Worm (Caenorhabditis elegans): Measurements from ENCODE around the gene nlp-29.

The nlp-29 gene

ce11 chrV:3949723-3950122 lies 34.5 kb upstream of the nlp-29 start, which contains the start of gene dach-1:
dach-1 (plus strand) TSS chrV:3950023.
- no peak for TF ChIP-seq elt-1 (tag; optimal IDR thresholded peaks at IDR 0.05; ENCODE audit: borderline replicate concordance, insufficient read depth)
- no peak for TF ChIP-seq cnd-1 (tag; optimal IDR thresholded peaks at IDR 0.05)
- TF ChIP-seq mls-2 (tag; optimal IDR thresholded peaks at IDR 0.05) = no peak
- no peak for TF ChIP-seq ceh-39 (tag; optimal IDR thresholded peaks at IDR 0.05)
- TF ChIP-seq lsy-2 (tag; optimal IDR thresholded peaks at IDR 0.05) = no peak
- TF ChIP-seq ceh-43 (GFP tag; optimal IDR thresholded peaks at IDR 0.05) = no peak
- no peak for TF ChIP-seq nhr-76 (tag; optimal IDR thresholded peaks at IDR 0.05)
- no peak for TF ChIP-seq hlh-1 (tag; optimal IDR thresholded peaks at IDR 0.05)
- no peak for TF ChIP-seq nhr-28 (tag; optimal IDR thresholded peaks at IDR 0.05)

ce11 chrV:3953739-3954138 lies 30.5 kb upstream of the nlp-29 start, which contains the start of gene str-247:
str-247 (plus strand) TSS chrV:3954039.
- TF ChIP-seq ceh-83 (GFP tag; optimal IDR thresholded peaks at IDR 0.05) = no peak
- TF ChIP-seq lin-32 (GFP tag; optimal IDR thresholded peaks at IDR 0.05) = no peak
- no peak for TF ChIP-seq elt-3 (tag; optimal IDR thresholded peaks at IDR 0.05)
- no peak for TF ChIP-seq nhr-237 (tag; optimal IDR thresholded peaks at IDR 0.05)
- TF ChIP-seq ceh-43 (GFP tag; optimal IDR thresholded peaks at IDR 0.05) = no peak
- TF ChIP-seq ham-2 (GFP tag; optimal IDR thresholded peaks at IDR 0.05) = no peak
- no peak for TF ChIP-seq mep-1 (tag; optimal IDR thresholded peaks at IDR 0.05)
- no peak for TF ChIP-seq unc-120 (tag; optimal IDR thresholded peaks at IDR 0.05; ENCODE audit: poor library complexity, severe bottlenecking)

- TF ChIP-seq nhr-2 (tag; optimal IDR thresholded peaks at IDR 0.05) = no peak
- no peak for TF ChIP-seq nhr-12 (tag; optimal IDR thresholded peaks at IDR 0.05)
- TF ChIP-seq tbx-8 (GFP tag; optimal IDR thresholded peaks at IDR 0.05) = no peak
- TF ChIP-seq nhr-76 (tag; optimal IDR thresholded peaks at IDR 0.05) = no peak
- no peak for TF ChIP-seq sptf-1 (tag; optimal IDR thresholded peaks at IDR 0.05)
- TF ChIP-seq ham-2 (GFP tag; optimal IDR thresholded peaks at IDR 0.05) = no peak
- TF ChIP-seq flh-1 (GFP tag; optimal IDR thresholded peaks at IDR 0.05) = no peak
- TF ChIP-seq M03D4.4 (tag; optimal IDR thresholded peaks at IDR 0.05) = no peak
- no peak for TF ChIP-seq hlh-1 (tag; optimal IDR thresholded peaks at IDR 0.05)
- no peak for TF ChIP-seq unc-39 (tag; optimal IDR thresholded peaks at IDR 0.05)
- no peak for TF ChIP-seq ces-1 (GFP tag; optimal IDR thresholded peaks at IDR 0.05)
- no peak for TF ChIP-seq zip-8 (tag; optimal IDR thresholded peaks at IDR 0.05)
- TF ChIP-seq elt-3 (tag; optimal IDR thresholded peaks at IDR 0.05) = no peak
- no peak for TF ChIP-seq snpc-4 (tag; optimal IDR thresholded peaks at IDR 0.05)
- TF ChIP-seq blmp-1 (tag; optimal IDR thresholded peaks at IDR 0.05) = no peak
Measured at ce11 chrV:3957608-3958007, 26.6 kb upstream of the nlp-29 start, which contains the start of gene cyp-34A5. cyp-34A5 (minus strand) TSS chrV:3957708.

ce11 chrV:3961235-3961634 lies 23.0 kb upstream of the nlp-29 start, which contains the start of gene cyp-34A6:
cyp-34A6 (minus strand) TSS chrV:3961335.
- TF ChIP-seq nhr-12 (tag; optimal IDR thresholded peaks at IDR 0.05) = no peak
- TF ChIP-seq nhr-76 (tag; optimal IDR thresholded peaks at IDR 0.05) = no peak
- TF ChIP-seq lin-13 (tag; optimal IDR thresholded peaks at IDR 0.05) = no peak
- no peak for TF ChIP-seq blmp-1 (tag; optimal IDR thresholded peaks at IDR 0.05)
- TF ChIP-seq mls-2 (tag; optimal IDR thresholded peaks at IDR 0.05) = no peak
- no peak for TF ChIP-seq nhr-28 (tag; optimal IDR thresholded peaks at IDR 0.05)
- no peak for TF ChIP-seq ztf-11 (tag; optimal IDR thresholded peaks at IDR 0.05)
- TF ChIP-seq snpc-4 (tag; optimal IDR thresholded peaks at IDR 0.05) = no peak
- no peak for TF ChIP-seq lin-32 (GFP tag; optimal IDR thresholded peaks at IDR 0.05)
- TF ChIP-seq lsy-2 (tag; optimal IDR thresholded peaks at IDR 0.05) = no peak
- no peak for TF ChIP-seq drap-1 (GFP tag; optimal IDR thresholded peaks at IDR 0.05)
- no peak for TF ChIP-seq mab-5 (tag; optimal IDR thresholded peaks at IDR 0.05)
- TF ChIP-seq ham-2 (GFP tag; optimal IDR thresholded peaks at IDR 0.05) = no peak
- no peak for TF ChIP-seq ces-1 (GFP tag; optimal IDR thresholded peaks at IDR 0.05)
- no peak for TF ChIP-seq unc-120 (tag; optimal IDR thresholded peaks at IDR 0.05; ENCODE audit: poor library complexity, severe bottlenecking)
- no peak for TF ChIP-seq nhr-237 (tag; optimal IDR thresholded peaks at IDR 0.05)
- no peak for TF ChIP-seq pha-4 (tag; optimal IDR thresholded peaks at IDR 0.05)
- no peak for TF ChIP-seq zip-8 (tag; optimal IDR thresholded peaks at IDR 0.05)
- no peak for TF ChIP-seq ceh-83 (GFP tag; optimal IDR thresholded peaks at IDR 0.05)

- TF ChIP-seq ces-1 (GFP tag; optimal IDR thresholded peaks at IDR 0.05) (no peak), zip-8 (tag; optimal IDR thresholded peaks at IDR 0.05) (no peak), nhr-12 (tag; optimal IDR thresholded peaks at IDR 0.05) (no peak), elt-3 (tag; optimal IDR thresholded peaks at IDR 0.05) (no peak), lsy-2 (tag; optimal IDR thresholded peaks at IDR 0.05) (no peak), snpc-4 (tag; optimal IDR thresholded peaks at IDR 0.05) (no peak), sptf-1 (tag; optimal IDR thresholded peaks at IDR 0.05) (no peak), ceh-39 (tag; optimal IDR thresholded peaks at IDR 0.05) (no peak), ceh-83 (GFP tag; optimal IDR thresholded peaks at IDR 0.05) (no peak), nhr-28 (tag; optimal IDR thresholded peaks at IDR 0.05) (no peak), lin-32 (GFP tag; optimal IDR thresholded peaks at IDR 0.05) (no peak), flh-1 (GFP tag; optimal IDR thresholded peaks at IDR 0.05) (no peak), blmp-1 (tag; optimal IDR thresholded peaks at IDR 0.05) (no peak), mls-2 (tag; optimal IDR thresholded peaks at IDR 0.05) (no peak)
Measured at ce11 chrV:3963715-3964114, 20.5 kb upstream of the nlp-29 start, which contains the start of gene cyp-34A7. cyp-34A7 (minus strand) TSS chrV:3963815.

All from whole organism, mixed stage, embryonic.